Worm (Caenorhabditis elegans): ENCODE data around the gene pll-1.

- TF ChIP-seq jun-1 (tag; optimal IDR thresholded peaks at IDR 0.05) (no peak), aha-1 (tag; optimal IDR thresholded peaks at IDR 0.05) (no peak)
These were observed 52.9 kb downstream of the pll-1 start, which contains the start of gene stim-1 for ce11 chrIII:418649-419048.

Measured in whole organism, L1 larva.